Worm (Caenorhabditis elegans) whole organism, young adult: ENCODE data around the gene vkmt-1.

ENCODE experiments used
- B0336.3 ChIP-seq: fragments of 200-800 bp; sonication (Bioruptor generic); IDR thresholded peaks from 2 replicates; pipeline ENCODE4 v1.3.6; 2022; ENCODE audit warnings: missing genetic modification characterization, missing compliant biosample characterization
- F23B12.7 ChIP-seq: sonication (generic microtip); optimal IDR thresholded peaks from 2 replicates; lab custom pipeline; 2017; ENCODE audit warnings: missing genetic modification characterization, mild to moderate bottlenecking, missing compliant biosample characterization, antibody characterized with exemption, moderate library complexity; ENCODE audit not compliant: insufficient read depth
- Y79H2A.3 ChIP-seq: fragments of 200-800 bp; sonication (Bioruptor generic); conservative IDR thresholded peaks from 2 replicates; pipeline ENCODE4 v1.3.6; 2022; ENCODE audit warnings: missing genetic modification reagents, missing genetic modification characterization, missing compliant biosample characterization
- ama-1 ChIP-seq, 3 experiments: fragments of 150-350 bp in 1 of 3; sonication (generic microtip) in 2 of 3; optimal IDR thresholded peaks; 2 replicates each; lab custom pipeline; 2014 to 2018; ENCODE audit warnings: missing biosample characterization in 2 of 3, missing genetic modification characterization in 2 of 3, missing genetic modification reagents in 2 of 3
- bed-2 ChIP-seq: fragments of 200-800 bp; sonication (Bioruptor generic); IDR thresholded peaks from 2 replicates; pipeline ENCODE4 v1.3.6; 2022; ENCODE audit warnings: missing genetic modification reagents, missing genetic modification characterization, missing compliant biosample characterization
- dpff-1 ChIP-seq: sonication (generic microtip); optimal IDR thresholded peaks from 2 replicates; lab custom pipeline; 2017; ENCODE audit warnings: mild to moderate bottlenecking, missing genetic modification characterization, missing compliant biosample characterization
- gei-17 ChIP-seq: fragments of 200-800 bp; sonication (Bioruptor generic); optimal IDR thresholded peaks from 2 replicates; lab custom pipeline; 2018; ENCODE audit warnings: mild to moderate bottlenecking, missing genetic modification characterization, missing compliant biosample characterization
- rpc-1 ChIP-seq, 2 experiments: fragments of 150-350 bp in 1 of 2; sonication (generic microtip) in 1 of 2; optimal IDR thresholded peaks; 2 replicates each; lab custom pipeline; 2014 to 2018; ENCODE audit warnings: missing biosample characterization in 1 of 2, missing genetic modification characterization in 1 of 2, missing genetic modification reagents in 1 of 2, missing genotype in 1 of 2
- xnd-1 ChIP-seq: sonication (generic microtip); optimal IDR thresholded peaks from 2 replicates; lab custom pipeline; 2016; ENCODE audit warnings: missing genotype, missing genetic modification reagents, missing genetic modification characterization, missing compliant biosample characterization

ce11 chrIV:12287628-12288027 is 9.1 kb downstream of the vkmt-1 start, which contains the start of gene erl-1:
- TF ChIP-seq bed-2 (GFP tag; lab: Robert Waterston, UW): no peak
- no peak for TF ChIP-seq Y79H2A.3 (GFP tag; lab: Robert Waterston, UW)
- no peak for TF ChIP-seq rpc-1 (optimal IDR thresholded peaks at IDR 0.05; lab: Kevin White, UChicago)
- no peak for TF ChIP-seq rpc-1 (tag; optimal IDR thresholded peaks at IDR 0.05; lab: Kevin White, UChicago)
- TF ChIP-seq F23B12.7 (tag; lab: Kevin White, UChicago): no peak
- no peak for TF ChIP-seq xnd-1
- no peak for TF ChIP-seq B0336.3 (GFP tag; lab: Robert Waterston, UW)
- no peak for TF ChIP-seq dpff-1 (tag; lab: Kevin White, UChicago)
- no peak for TF ChIP-seq gei-17 (GFP tag; lab: Kevin White, UChicago)
- TF ChIP-seq ama-1 (optimal IDR thresholded peaks at IDR 0.05; lab: Kevin White, UChicago): no peak
- TF ChIP-seq ama-1 (GFP tag; optimal IDR thresholded peaks at IDR 0.05; lab: Kevin White, UChicago): no peak
